Fruit fly (Drosophila melanogaster) whole organism, embryonic: ENCODE results near the gene Ns1.

Experiments used
- Abd-B ChIP-seq: fragments of 200-800 bp; sonication (Bioruptor generic); optimal IDR thresholded peaks from 2 replicates; lab custom pipeline; 2018; ENCODE audit warnings: missing biosample characterization, mild to moderate bottlenecking, missing genetic modification characterization, moderate library complexity
- Blimp-1 ChIP-seq: fragments of 200-800 bp; sonication (Bioruptor generic); optimal IDR thresholded peaks from 3 replicates; lab custom pipeline; 2018; ENCODE audit warnings: missing biosample characterization, missing genetic modification characterization, mild to moderate bottlenecking, moderate library complexity, missing genetic modification reagents
- CG10979 ChIP-seq: fragments of 200-800 bp; sonication (Bioruptor generic); optimal IDR thresholded peaks from 2 replicates; lab custom pipeline; 2018; ENCODE audit warnings: missing biosample characterization, mild to moderate bottlenecking, missing genetic modification characterization, moderate library complexity
- CG11085 ChIP-seq: fragments of 200-800 bp; sonication (Bioruptor generic); IDR thresholded peaks from 2 replicates; pipeline ENCODE4 v1.3.6; 2022; ENCODE audit warnings: missing biosample characterization, missing genetic modification characterization
- CG11398 ChIP-seq: fragments of 200-800 bp; sonication (Bioruptor generic); optimal IDR thresholded peaks from 2 replicates; lab custom pipeline; 2016; ENCODE audit warnings: missing biosample characterization, missing genetic modification characterization
- CG12071 ChIP-seq: fragments of 200-800 bp; sonication (Bioruptor generic); optimal IDR thresholded peaks from 3 replicates; lab custom pipeline; 2018; ENCODE audit warnings: missing biosample characterization, mild to moderate bottlenecking, missing genetic modification characterization
- CG12104 ChIP-seq: fragments of 200-800 bp; sonication (Bioruptor generic); optimal IDR thresholded peaks from 3 replicates; lab custom pipeline; 2016; ENCODE audit warnings: missing biosample characterization, missing genetic modification characterization
- CG12236 ChIP-seq: fragments of 200-800 bp; sonication (Bioruptor generic); optimal IDR thresholded peaks from 2 replicates; lab custom pipeline; 2016; ENCODE audit warnings: missing biosample characterization, missing genetic modification characterization
- CG12659 ChIP-seq: fragments of 200-800 bp; sonication (Bioruptor generic); optimal IDR thresholded peaks from 3 replicates; lab custom pipeline; 2017; ENCODE audit warnings: mild to moderate bottlenecking, missing biosample characterization, missing genetic modification reagents, missing genetic modification characterization
- CG15011 ChIP-seq: fragments of 200-800 bp; sonication (Bioruptor generic); optimal IDR thresholded peaks from 3 replicates; lab custom pipeline; 2018; ENCODE audit warnings: missing biosample characterization, mild to moderate bottlenecking, missing genetic modification characterization
- CG15514 ChIP-seq: fragments of 200-800 bp; sonication (Bioruptor generic); optimal IDR thresholded peaks from 3 replicates; lab custom pipeline; 2017; ENCODE audit warnings: missing biosample characterization, missing genetic modification characterization, mild to moderate bottlenecking, moderate library complexity, missing genetic modification reagents
- CG15601 ChIP-seq: fragments of 200-800 bp; sonication (Bioruptor generic); optimal IDR thresholded peaks from 3 replicates; lab custom pipeline; 2019; ENCODE audit warnings: missing biosample characterization, mild to moderate bottlenecking, missing genetic modification characterization, moderate library complexity
- CG1647 ChIP-seq: fragments of 200-800 bp; sonication (Bioruptor generic); optimal IDR thresholded peaks from 3 replicates; lab custom pipeline; 2016; ENCODE audit warnings: missing biosample characterization, missing genetic modification characterization
- CG17361 ChIP-seq: fragments of 200-800 bp; sonication (Bioruptor generic); IDR thresholded peaks from 3 replicates; pipeline ENCODE4 v1.3.6; 2022; ENCODE audit warnings: missing biosample characterization, missing genetic modification characterization
- CG17612 ChIP-seq: fragments of 200-800 bp; sonication (Bioruptor generic); IDR thresholded peaks from 2 replicates; pipeline ENCODE4 v1.3.6; 2022; ENCODE audit warnings: missing biosample characterization, missing genetic modification characterization
- CG1792 ChIP-seq: fragments of 200-800 bp; sonication (Bioruptor generic); optimal IDR thresholded peaks from 2 replicates; lab custom pipeline; 2016; ENCODE audit warnings: missing biosample characterization, missing genetic modification characterization
- CG3065 ChIP-seq: fragments of 200-800 bp; sonication (Bioruptor generic); optimal IDR thresholded peaks from 2 replicates; lab custom pipeline; 2016; ENCODE audit warnings: missing biosample characterization, missing genetic modification characterization
- CG3163 ChIP-seq: fragments of 200-800 bp; sonication (Bioruptor generic); optimal IDR thresholded peaks from 3 replicates; lab custom pipeline; 2016; ENCODE audit warnings: missing biosample characterization, missing genetic modification characterization
- CG4424 ChIP-seq: fragments of 200-800 bp; sonication (Bioruptor generic); optimal IDR thresholded peaks from 3 replicates; lab custom pipeline; 2016; ENCODE audit warnings: missing biosample characterization, missing genetic modification characterization
- CG4707 ChIP-seq: fragments of 200-800 bp; sonication (Bioruptor generic); optimal IDR thresholded peaks from 2 replicates; lab custom pipeline; 2018; ENCODE audit warnings: missing biosample characterization, mild to moderate bottlenecking, missing genetic modification characterization, moderate library complexity
- CG6854 ChIP-seq: fragments of 200-800 bp; sonication (Bioruptor generic); optimal IDR thresholded peaks from 3 replicates; lab custom pipeline; 2017; ENCODE audit warnings: missing biosample characterization, mild to moderate bottlenecking, missing genetic modification characterization
- CG7357 ChIP-seq: fragments of 200-800 bp; sonication (Bioruptor generic); IDR thresholded peaks from 3 replicates; pipeline ENCODE4 v1.3.6; 2022; ENCODE audit warnings: missing biosample characterization, missing genetic modification characterization
- CG7745 ChIP-seq: fragments of 200-800 bp; sonication (Bioruptor generic); optimal IDR thresholded peaks from 2 replicates; lab custom pipeline; 2018; ENCODE audit warnings: missing biosample characterization, mild to moderate bottlenecking, missing genetic modification characterization, moderate library complexity
- CG9797 ChIP-seq: fragments of 200-800 bp; sonication (Bioruptor generic); optimal IDR thresholded peaks from 3 replicates; lab custom pipeline; 2018; ENCODE audit warnings: missing biosample characterization, mild to moderate bottlenecking, missing genetic modification characterization
- CTCF ChIP-seq: fragments of 200-800 bp; sonication (Bioruptor generic); optimal IDR thresholded peaks from 2 replicates; lab custom pipeline; 2017; ENCODE audit warnings: missing biosample characterization, mild to moderate bottlenecking, missing genetic modification characterization, moderate library complexity
- HmgZ ChIP-seq: fragments of 200-800 bp; sonication (Bioruptor generic); optimal IDR thresholded peaks from 2 replicates; lab custom pipeline; 2018; ENCODE audit warnings: missing biosample characterization, mild to moderate bottlenecking, missing genetic modification characterization
- Myb ChIP-seq: fragments of 200-800 bp; sonication (Bioruptor generic); optimal IDR thresholded peaks from 2 replicates; lab custom pipeline; 2016; ENCODE audit warnings: missing biosample characterization, missing genetic modification characterization
- Ptx1 ChIP-seq: fragments of 200-800 bp; sonication (Bioruptor generic); IDR thresholded peaks from 2 replicates; pipeline ENCODE4 v1.3.6; 2022; ENCODE audit warnings: missing biosample characterization, missing genetic modification characterization
- Trl ChIP-seq, 3 experiments: fragments of >200 bp in 2 of 3; fragments of 200-800 bp in 1 of 3; sonication (Bioruptor generic) in 1 of 3; optimal IDR thresholded peaks; 2 replicates in 1 of 3; 3 replicates in 2 of 3; lab custom pipeline; 2016 to 2017; ENCODE audit warnings: missing biosample characterization in 1 of 3, missing genetic modification characterization in 1 of 3
- Xrp1 ChIP-seq: fragments of 200-800 bp; sonication (Bioruptor generic); IDR thresholded peaks from 2 replicates; pipeline ENCODE4 v1.3.6; 2022; ENCODE audit warnings: missing biosample characterization, missing genetic modification characterization
- bigmax ChIP-seq: fragments of 200-800 bp; sonication (Bioruptor generic); optimal IDR thresholded peaks from 2 replicates; lab custom pipeline; 2018; ENCODE audit warnings: missing biosample characterization, mild to moderate bottlenecking, missing genetic modification characterization
- chif ChIP-seq, 2 experiments: fragments of 200-800 bp; sonication (Bioruptor generic); optimal IDR thresholded peaks; 3 replicates each; lab custom pipeline; 2016; ENCODE audit warnings: missing biosample characterization in 2 of 2, missing genetic modification characterization in 2 of 2
- corto ChIP-seq: fragments of 200-800 bp; sonication (Bioruptor generic); optimal IDR thresholded peaks from 2 replicates; lab custom pipeline; 2016; ENCODE audit warnings: missing biosample characterization, mild to moderate bottlenecking, missing genetic modification characterization, moderate library complexity
- crc ChIP-seq: fragments of 200-800 bp; sonication (Bioruptor generic); optimal IDR thresholded peaks from 2 replicates; lab custom pipeline; 2016; ENCODE audit warnings: missing biosample characterization, missing genetic modification characterization
- danr ChIP-seq: fragments of 200-800 bp; sonication (Bioruptor generic); IDR thresholded peaks from 2 replicates; pipeline ENCODE4 v1.3.6; 2022; ENCODE audit warnings: missing biosample characterization, missing genetic modification characterization
- dimm ChIP-seq: fragments of 200-800 bp; sonication (Bioruptor generic); IDR thresholded peaks from 2 replicates; pipeline ENCODE4 v1.3.6; 2022; ENCODE audit warnings: missing biosample characterization, missing genetic modification characterization
- en ChIP-seq: fragments of 200-800 bp; sonication (Bioruptor generic); optimal IDR thresholded peaks from 2 replicates; lab custom pipeline; 2016; ENCODE audit warnings: missing biosample characterization, missing genetic modification characterization
- eve ChIP-seq, 2 experiments: fragments of >200 bp; optimal IDR thresholded peaks; 2 replicates each; lab custom pipeline; 2017; ENCODE audit warnings: missing biosample characterization in 2 of 2, missing genetic modification characterization in 2 of 2
- gro ChIP-seq: fragments of 200-800 bp; sonication (Bioruptor generic); optimal IDR thresholded peaks from 2 replicates; lab custom pipeline; 2016; ENCODE audit warnings: missing biosample characterization, missing genetic modification characterization
- gsb ChIP-seq: fragments of 200-800 bp; sonication (Bioruptor generic); IDR thresholded peaks from 2 replicates; pipeline ENCODE4 v1.3.6; 2022; ENCODE audit warnings: missing biosample characterization, missing genetic modification characterization
- ham ChIP-seq: fragments of 200-800 bp; sonication (Bioruptor generic); IDR thresholded peaks from 2 replicates; pipeline ENCODE4 v1.3.6; 2022; ENCODE audit warnings: missing biosample characterization, missing genetic modification characterization
- lbe ChIP-seq: fragments of 200-800 bp; sonication (Bioruptor generic); optimal IDR thresholded peaks from 2 replicates; lab custom pipeline; 2016; ENCODE audit warnings: missing biosample characterization, mild to moderate bottlenecking, missing genetic modification characterization
- maf-S ChIP-seq: fragments of 200-800 bp; sonication (Bioruptor generic); optimal IDR thresholded peaks from 2 replicates; lab custom pipeline; 2016; ENCODE audit warnings: missing biosample characterization, missing genetic modification characterization
- onecut ChIP-seq: fragments of 200-800 bp; sonication (Bioruptor generic); IDR thresholded peaks from 2 replicates; pipeline ENCODE4 v1.3.6; 2022; ENCODE audit warnings: missing biosample characterization, missing genetic modification characterization
- sd ChIP-seq: fragments of 200-800 bp; sonication (Bioruptor generic); optimal IDR thresholded peaks from 3 replicates; lab custom pipeline; 2018; ENCODE audit warnings: missing biosample characterization, mild to moderate bottlenecking, missing genetic modification characterization, moderate library complexity
- sisA ChIP-seq: fragments of 200-800 bp; sonication (Bioruptor generic); IDR thresholded peaks from 2 replicates; pipeline ENCODE4 v1.3.6; 2022; ENCODE audit warnings: missing biosample characterization, missing genetic modification characterization
- slbo ChIP-seq: fragments of 200-800 bp; sonication (Bioruptor generic); IDR thresholded peaks from 2 replicates; pipeline ENCODE4 v1.3.6; 2022; ENCODE audit warnings: missing biosample characterization, missing genetic modification characterization
- sr ChIP-seq: fragments of 200-800 bp; sonication (Bioruptor generic); IDR thresholded peaks from 3 replicates; pipeline ENCODE4 v1.3.6; 2022; ENCODE audit warnings: missing biosample characterization, missing genetic modification characterization
- tap ChIP-seq: fragments of 200-800 bp; optimal IDR thresholded peaks from 3 replicates; lab custom pipeline; 2019; ENCODE audit warnings: missing biosample characterization, mild to moderate bottlenecking, missing genetic modification characterization, moderate library complexity
- toy ChIP-seq: fragments of 200-800 bp; sonication (Bioruptor generic); IDR thresholded peaks from 2 replicates; pipeline ENCODE4 v1.3.6; 2022; ENCODE audit warnings: missing biosample characterization, missing genetic modification characterization
- unc-4 ChIP-seq: fragments of 200-800 bp; sonication (Bioruptor generic); IDR thresholded peaks from 2 replicates; pipeline ENCODE4 v1.3.6; 2022; ENCODE audit warnings: missing biosample characterization, missing genetic modification characterization; ENCODE audit not compliant: partially characterized antibody
- yki ChIP-seq: fragments of >200 bp; optimal IDR thresholded peaks from 3 replicates; lab custom pipeline; 2018
- zfh1 ChIP-seq: fragments of 200-800 bp; sonication (Bioruptor generic); IDR thresholded peaks from 3 replicates; pipeline ENCODE4 v1.3.6; 2022; ENCODE audit warnings: missing biosample characterization, missing genetic modification characterization

Ns1 gene

DNA sequence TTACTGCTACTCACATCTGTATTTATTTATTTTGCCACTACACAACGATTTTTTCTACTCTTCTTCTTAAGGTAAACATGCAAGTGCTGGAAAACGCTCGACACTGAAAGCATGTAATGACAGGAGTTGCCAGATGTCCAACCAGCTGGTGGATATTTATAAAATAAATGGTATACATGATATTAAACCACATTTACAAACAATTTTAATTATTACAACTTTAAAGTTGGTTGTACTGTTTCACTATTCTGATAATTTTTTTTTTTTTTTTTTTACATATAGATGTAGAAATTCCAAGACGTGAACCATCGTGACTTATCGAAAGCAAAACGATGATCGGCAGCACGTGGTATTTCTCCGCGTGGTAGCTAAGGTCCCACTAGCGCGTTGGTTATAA is 7.4 kb upstream of the Ns1 start, which contains the start of the genes Keap1 and kuk (continued):
- TF ChIP-seq CG4707 (GFP tag; lab: Kevin White, UChicago): no peak
- TF ChIP-seq CG15011 (GFP tag; lab: Kevin White, UChicago): no peak
- peak; percentile 44 to 65 for TF ChIP-seq chif (GFP tag; optimal IDR thresholded peaks at IDR 0.05; lab: Kevin White, UChicago)
- no peak for TF ChIP-seq gsb (GFP tag; lab: Robert Waterston, UW)
- TF ChIP-seq maf-S: peak; percentile 71
- TF ChIP-seq CG12236 (GFP tag; lab: Kevin White, UChicago): no peak
- peak; percentile 62 for TF ChIP-seq lbe (GFP tag; lab: Kevin White, UChicago)
- peak; percentile 72 for TF ChIP-seq slbo (GFP tag; lab: Robert Waterston, UW)
- TF ChIP-seq CG11085 (GFP tag; lab: Robert Waterston, UW): peak; percentile 53
- no peak for TF ChIP-seq en
- peak; percentile 93 for TF ChIP-seq CG9797 (GFP tag; lab: Kevin White, UChicago)
- TF ChIP-seq tap (tag; lab: Kevin White, UChicago): no peak
- TF ChIP-seq CG6854 (GFP tag; lab: Kevin White, UChicago): no peak
- 0 out of 2 replicates have a peak, but pooled peaks have one; percentile 20 for TF ChIP-seq danr (GFP tag; lab: Robert Waterston, UW)
- no peak for TF ChIP-seq bigmax (GFP tag; lab: Kevin White, UChicago)
- TF ChIP-seq Blimp-1 (GFP tag; lab: Kevin White, UChicago): peak; percentile 6
- TF ChIP-seq ham (GFP tag; lab: Robert Waterston, UW): no peak
- peak; percentile 1 for TF ChIP-seq CG15601
- TF ChIP-seq toy (GFP tag; lab: Robert Waterston, UW): no peak
- peak in 1 of 2 experiments; percentile 4 for TF ChIP-seq Trl (optimal IDR thresholded peaks at IDR 0.05; lab: Kevin White, UChicago)
- TF ChIP-seq Trl (GFP tag; optimal IDR thresholded peaks at IDR 0.05; lab: Kevin White, UChicago): peak; percentile 71
- no peak for TF ChIP-seq yki (lab: Kevin White, UChicago)
- peak; percentile 86 for TF ChIP-seq unc-4 (GFP tag; lab: Robert Waterston, UW)
- TF ChIP-seq CG15514 (GFP tag; lab: Kevin White, UChicago): peak; percentile 74
- no peak for TF ChIP-seq CG1792
- peak; percentile 75 for TF ChIP-seq CG12659 (GFP tag; lab: Kevin White, UChicago)
- peak; percentile 51 for TF ChIP-seq CG12104
- peak; percentile 56 for TF ChIP-seq CG3065 (GFP tag; lab: Kevin White, UChicago)
- no peak for TF ChIP-seq sr
- TF ChIP-seq crc (GFP tag; lab: Kevin White, UChicago): no peak
- no peak for TF ChIP-seq CG7745
- TF ChIP-seq CG11398 (GFP tag; lab: Kevin White, UChicago): no peak
- TF ChIP-seq Abd-B (GFP tag; lab: Kevin White, UChicago): no peak
- peak; percentile 71 for TF ChIP-seq CG1647
- TF ChIP-seq CTCF (GFP tag; lab: Kevin White, UChicago): peak; percentile 51
- peak; percentile 61 for TF ChIP-seq Ptx1 (GFP tag; lab: Robert Waterston, UW)
- TF ChIP-seq CG17361 (GFP tag; lab: Robert Waterston, UW): no peak; the same call in 2 of the 3 replicates
- no peak for TF ChIP-seq CG7357 (GFP tag; lab: Robert Waterston, UW)
- peak; percentile 73 for TF ChIP-seq HmgZ
- TF ChIP-seq dimm (GFP tag; lab: Robert Waterston, UW): no peak
- no peak for TF ChIP-seq CG10979
- TF ChIP-seq sisA (GFP tag; lab: Robert Waterston, UW): peak; percentile 56
- no peak for TF ChIP-seq CG17612 (GFP tag; lab: Robert Waterston, UW)
- TF ChIP-seq eve (GFP tag; optimal IDR thresholded peaks at IDR 0.05; lab: Kevin White, UChicago): no peak
- peak; percentile 58 for TF ChIP-seq onecut (GFP tag; lab: Robert Waterston, UW)
- peak; percentile 28 for TF ChIP-seq CG12071
- peak; percentile 43 for TF ChIP-seq sd (tag; lab: Kevin White, UChicago)
- peak; percentile 46 for TF ChIP-seq CG3163 (GFP tag; lab: Kevin White, UChicago)
- peak; percentile 49 for TF ChIP-seq Xrp1 (GFP tag; lab: Robert Waterston, UW)
- TF ChIP-seq corto (GFP tag; lab: Kevin White, UChicago): no peak
- TF ChIP-seq gro: peak; percentile 60
- TF ChIP-seq Myb (GFP tag; lab: Kevin White, UChicago): peak; percentile 92
- TF ChIP-seq zfh1 (GFP tag; lab: Robert Waterston, UW): peak; percentile 63; the same call in 1 of the 3 replicates
- peak; percentile 30 for TF ChIP-seq CG4424
